Worm (Caenorhabditis elegans): ENCODE measurements around the gene sdz-35.
"Not testable (repeated sequence)": the region's sequence is repeated elsewhere in the genome, so short reads cannot be mapped to it uniquely, and the experiment has no call there.

The sdz-35 gene

DNA sequence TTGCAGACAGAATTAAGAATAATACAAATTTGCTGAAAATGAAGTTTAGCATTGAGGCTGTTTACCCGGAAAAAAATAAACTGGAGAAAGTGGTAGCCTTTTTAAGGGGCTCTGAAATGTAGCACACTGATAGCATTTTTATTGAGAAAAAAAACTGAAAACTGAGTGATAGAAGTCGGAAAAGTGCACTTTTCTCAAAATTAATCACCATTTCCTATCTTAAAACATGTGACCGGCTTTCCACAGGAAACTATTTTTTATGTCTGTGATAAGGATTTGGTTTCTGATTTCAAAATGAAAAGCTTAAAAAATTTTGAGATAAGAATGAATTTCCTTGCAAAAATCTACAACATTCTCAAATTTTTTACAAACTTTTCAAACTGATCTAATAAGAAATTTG, 12.1 kb upstream of the sdz-35 start, which contains the start of gene ZC239.22:
TSS of gene ZC239.22 (minus strand) at position 101 of the 400 bp plus-strand sequence.
- TF ChIP-seq cnd-1 (tag; optimal IDR thresholded peaks at IDR 0.05), result no peak

ce11 chrII:3215762-3216161, 7.2 kb upstream of the sdz-35 start, which contains the start of gene ZC239.3:
Gene ZC239.3 (plus strand): TSS chrII:3216062.
- TF ChIP-seq mls-2, unc-39, nhr-237 (tag; optimal IDR thresholded peaks at IDR 0.05): not testable (repeated sequence)

DNA sequence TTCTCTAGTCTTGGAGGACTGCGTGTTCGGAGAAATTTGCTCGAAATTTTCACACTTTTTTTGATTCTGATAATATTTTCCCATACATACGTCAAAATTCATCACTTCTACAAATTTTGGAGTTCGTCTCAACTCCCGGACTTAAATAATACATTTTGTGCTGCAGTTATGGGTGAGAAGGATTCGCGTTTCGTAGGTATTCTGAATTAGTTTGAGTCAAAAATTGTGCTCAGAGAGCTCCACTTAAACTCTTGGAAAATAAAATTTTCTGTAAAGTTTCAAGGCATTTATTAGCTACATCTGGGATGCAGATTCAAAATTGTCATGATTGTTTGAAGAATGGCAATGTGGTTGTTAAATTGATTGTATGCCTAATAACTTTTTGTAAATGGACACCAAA, 5.3 kb upstream of the sdz-35 start, which contains the start of gene ZC239.4:
TSS of gene ZC239.4 (plus strand) at position 301 of the 400 bp plus-strand sequence.
- TF ChIP-seq unc-62 (GFP tag; optimal IDR thresholded peaks at IDR 0.05) (no peak), ceh-83 (GFP tag; optimal IDR thresholded peaks at IDR 0.05) (no peak), nhr-12 (tag; optimal IDR thresholded peaks at IDR 0.05) (no peak), hlh-1 (tag; optimal IDR thresholded peaks at IDR 0.05) (no peak), sptf-1 (tag; optimal IDR thresholded peaks at IDR 0.05) (no peak), lin-32 (GFP tag; optimal IDR thresholded peaks at IDR 0.05) (no peak)

- TF ChIP-seq drap-1 (GFP tag; optimal IDR thresholded peaks at IDR 0.05), result no peak
- no peak for TF ChIP-seq cnd-1 (tag; optimal IDR thresholded peaks at IDR 0.05)
- TF ChIP-seq lin-13 (tag; optimal IDR thresholded peaks at IDR 0.05), result no peak
- no peak for TF ChIP-seq ceh-43 (GFP tag; optimal IDR thresholded peaks at IDR 0.05)
- TF ChIP-seq bed-3 (GFP tag; optimal IDR thresholded peaks at IDR 0.05), result no peak
- TF ChIP-seq mep-1 (tag; optimal IDR thresholded peaks at IDR 0.05), result no peak
- TF ChIP-seq ham-2 (GFP tag; optimal IDR thresholded peaks at IDR 0.05), result no peak
- no peak for TF ChIP-seq M03D4.4 (tag; optimal IDR thresholded peaks at IDR 0.05)
- TF ChIP-seq unc-120 (tag; optimal IDR thresholded peaks at IDR 0.05; ENCODE audit: poor library complexity, severe bottlenecking), result no peak
- no peak for TF ChIP-seq nhr-237 (tag; optimal IDR thresholded peaks at IDR 0.05)
- no peak for TF ChIP-seq tbx-8 (GFP tag; optimal IDR thresholded peaks at IDR 0.05)
These were observed 1.8 kb upstream of the sdz-35 start, which contains the start of gene ZC239.5 for ce11 chrII:3210365-3210764. Gene ZC239.5 (plus strand): TSS chrII:3210665.

DNA sequence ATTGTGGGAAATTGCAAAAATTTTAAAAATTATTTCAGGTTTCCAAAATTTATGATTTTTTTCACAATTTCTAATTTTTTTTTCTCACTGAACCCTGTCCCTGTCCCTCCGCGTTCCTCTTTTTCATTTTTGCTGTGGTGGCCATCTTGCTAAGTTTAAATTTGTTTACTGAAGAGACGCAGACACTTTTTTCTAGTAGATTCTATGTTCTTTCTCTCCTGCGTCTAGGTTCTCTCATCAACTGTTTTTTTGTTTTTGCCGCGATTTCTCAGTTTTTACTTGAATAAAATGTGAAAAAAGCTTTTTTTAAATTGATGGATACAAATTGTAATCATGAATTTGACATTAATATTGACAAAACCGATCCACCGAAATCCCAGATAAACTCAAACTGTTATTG, 672 bp upstream of the sdz-35 start, which contains the start of gene ZC239.6:
TSS of gene ZC239.6 (plus strand) at position 381 of the 400 bp plus-strand sequence.
- TF ChIP-seq nhr-2 (tag; optimal IDR thresholded peaks at IDR 0.05), result no peak
- TF ChIP-seq elt-3 (tag; optimal IDR thresholded peaks at IDR 0.05), result no peak
- TF ChIP-seq cnd-1 (tag; optimal IDR thresholded peaks at IDR 0.05), result no peak
- no peak for TF ChIP-seq unc-39 (tag; optimal IDR thresholded peaks at IDR 0.05)
- TF ChIP-seq sem-2 (GFP tag; optimal IDR thresholded peaks at IDR 0.05), result no peak
- TF ChIP-seq bed-3 (GFP tag; optimal IDR thresholded peaks at IDR 0.05), result no peak
- no peak for TF ChIP-seq snpc-4 (tag; optimal IDR thresholded peaks at IDR 0.05)
- TF ChIP-seq M03D4.4 (tag; optimal IDR thresholded peaks at IDR 0.05), result no peak
- no peak for TF ChIP-seq sptf-1 (tag; optimal IDR thresholded peaks at IDR 0.05)
- TF ChIP-seq mab-5 (tag; optimal IDR thresholded peaks at IDR 0.05), result no peak
- no peak for TF ChIP-seq hlh-1 (tag; optimal IDR thresholded peaks at IDR 0.05)
- TF ChIP-seq lsy-2 (tag; optimal IDR thresholded peaks at IDR 0.05), result no peak
- no peak for TF ChIP-seq nhr-237 (tag; optimal IDR thresholded peaks at IDR 0.05)
- TF ChIP-seq ztf-11 (tag; optimal IDR thresholded peaks at IDR 0.05), result no peak
- TF ChIP-seq pha-4 (tag; optimal IDR thresholded peaks at IDR 0.05), result no peak
- TF ChIP-seq drap-1 (GFP tag; optimal IDR thresholded peaks at IDR 0.05), result no peak

DNA sequence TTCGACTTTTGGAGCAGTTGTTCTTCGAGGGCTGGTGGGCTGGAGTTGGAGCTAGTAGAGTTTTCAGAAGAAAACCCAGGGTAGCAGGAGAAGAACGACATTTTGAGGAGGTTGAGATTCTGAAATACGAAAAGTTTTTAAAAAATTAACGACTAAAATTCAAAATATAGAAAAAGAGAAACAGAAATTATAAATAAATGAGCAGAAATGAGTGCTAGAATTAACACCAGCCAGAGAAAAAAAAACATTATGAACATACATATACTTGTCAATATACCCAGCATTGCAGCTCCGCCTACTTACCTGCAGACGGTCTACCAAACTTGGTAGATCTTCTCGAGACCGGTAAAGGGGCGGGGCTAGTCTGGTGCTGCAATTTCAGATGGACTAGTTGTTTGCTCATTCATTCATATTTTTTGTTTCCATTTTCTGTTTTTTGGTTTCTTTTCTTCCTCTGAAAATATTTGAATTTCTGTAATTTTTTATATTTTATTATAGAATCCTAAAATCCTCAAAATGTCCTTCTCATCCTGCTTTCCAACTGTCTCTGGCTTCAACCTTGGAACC, 2.1 kb downstream of the sdz-35 start, which contains the start of the genes ZC239.20 and ZC239.21:
TSS of gene ZC239.20 (minus strand) at position 101 of the 567 bp plus-strand sequence.
TSS of gene ZC239.21 (plus strand) at position 517 of the 567 bp plus-strand sequence.
- no peak for TF ChIP-seq lin-13 (tag; optimal IDR thresholded peaks at IDR 0.05)
- TF ChIP-seq ceh-39 (tag; optimal IDR thresholded peaks at IDR 0.05), result no peak
- no peak for TF ChIP-seq ces-1 (GFP tag; optimal IDR thresholded peaks at IDR 0.05)
- no peak for TF ChIP-seq cnd-1 (tag; optimal IDR thresholded peaks at IDR 0.05)
- TF ChIP-seq pha-4 (tag; optimal IDR thresholded peaks at IDR 0.05), result no peak
- TF ChIP-seq mab-5 (tag; optimal IDR thresholded peaks at IDR 0.05), result no peak
- TF ChIP-seq hlh-1 (tag; optimal IDR thresholded peaks at IDR 0.05), result no peak
- TF ChIP-seq nhr-237 (tag; optimal IDR thresholded peaks at IDR 0.05), result no peak
- TF ChIP-seq elt-1 (tag; optimal IDR thresholded peaks at IDR 0.05; ENCODE audit: borderline replicate concordance, insufficient read depth), result no peak
- TF ChIP-seq zip-8 (tag; optimal IDR thresholded peaks at IDR 0.05), result no peak
- no peak for TF ChIP-seq lsy-2 (tag; optimal IDR thresholded peaks at IDR 0.05)
- no peak for TF ChIP-seq lin-32 (GFP tag; optimal IDR thresholded peaks at IDR 0.05)
- TF ChIP-seq nhr-76 (tag; optimal IDR thresholded peaks at IDR 0.05), result no peak
